Worm (Caenorhabditis elegans): ENCODE results near the gene unc-79.
A peak's percentile ranks its signal among the peaks of the same experiment; 100 is the strongest.

The unc-79 gene

ce11 chrIII:4066333-4066732 lies at the start of gene unc-79:
unc-79 (plus strand) TSS chrIII:4066633.
- TF ChIP-seq cog-1 (tag; optimal IDR thresholded peaks at IDR 0.05) = no peak
- no peak for TF ChIP-seq T22C8.4 (GFP tag; IDR thresholded peaks at IDR 0.05)
- TF ChIP-seq med-1 (GFP tag; optimal IDR thresholded peaks at IDR 0.05; ENCODE audit: insufficient read depth) = no peak
- no peak for TF ChIP-seq flt-1 (GFP tag; IDR thresholded peaks at IDR 0.05)
- TF ChIP-seq ztf-29 (GFP tag; IDR thresholded peaks at IDR 0.05) = no peak
- no peak for TF ChIP-seq tab-1 (GFP tag; IDR thresholded peaks at IDR 0.05)
- no peak for TF ChIP-seq ztf-23 (GFP tag; IDR thresholded peaks at IDR 0.05)
- TF ChIP-seq klf-2 (GFP tag; conservative IDR thresholded peaks at IDR 0.05) = no peak
- no peak for TF ChIP-seq ref-1 (GFP tag; conservative IDR thresholded peaks at IDR 0.05)

ce11 chrIII:4017527-4017926 lies 48.9 kb upstream of the unc-79 start, which contains the start of gene tbb-2:
tbb-2 (minus strand) TSS chrIII:4017627.
- TF ChIP-seq T22C8.4 (GFP tag; IDR thresholded peaks at IDR 0.05) (no peak), cog-1 (tag; optimal IDR thresholded peaks at IDR 0.05) (no peak), ztf-29 (GFP tag; IDR thresholded peaks at IDR 0.05) (no peak), tab-1 (GFP tag; IDR thresholded peaks at IDR 0.05) (no peak), klf-2 (GFP tag; conservative IDR thresholded peaks at IDR 0.05) (no peak), ref-1 (GFP tag; conservative IDR thresholded peaks at IDR 0.05) (no peak), ztf-23 (GFP tag; IDR thresholded peaks at IDR 0.05) (no peak)

ce11 chrIII:4018095-4018498 lies 48.3 kb upstream of the unc-79 start:
- TF ChIP-seq ztf-23 (GFP tag; IDR thresholded peaks at IDR 0.05) = 0 out of 2 replicates have a peak, but pooled peaks have one; percentile 59
- no peak for TF ChIP-seq klf-2 (GFP tag; conservative IDR thresholded peaks at IDR 0.05)

ce11 chrIII:4018591-4019580 lies 47.5 kb upstream of the unc-79 start:
- no peak for TF ChIP-seq T22C8.4 (GFP tag; IDR thresholded peaks at IDR 0.05)
- no peak for TF ChIP-seq cog-1 (tag; optimal IDR thresholded peaks at IDR 0.05)
- no peak for TF ChIP-seq klf-2 (GFP tag; conservative IDR thresholded peaks at IDR 0.05)
- TF ChIP-seq flt-1 (GFP tag; IDR thresholded peaks at IDR 0.05) = no peak
- no peak for TF ChIP-seq med-1 (GFP tag; optimal IDR thresholded peaks at IDR 0.05; ENCODE audit: insufficient read depth)
- no peak for TF ChIP-seq tab-1 (GFP tag; IDR thresholded peaks at IDR 0.05)
- no peak for TF ChIP-seq ref-1 (GFP tag; conservative IDR thresholded peaks at IDR 0.05)
- no peak for TF ChIP-seq ztf-29 (GFP tag; IDR thresholded peaks at IDR 0.05)
- TF ChIP-seq ztf-23 (GFP tag; IDR thresholded peaks at IDR 0.05) = no peak

ce11 chrIII:4019801-4020200 lies 46.6 kb upstream of the unc-79 start, which contains the start of gene snpc-3.4:
snpc-3.4 (plus strand) TSS chrIII:4020037.
- TF ChIP-seq ref-1 (GFP tag; conservative IDR thresholded peaks at IDR 0.05) = no peak
- TF ChIP-seq med-1 (GFP tag; optimal IDR thresholded peaks at IDR 0.05; ENCODE audit: insufficient read depth) = peak; percentile 21
- no peak for TF ChIP-seq flt-1 (GFP tag; IDR thresholded peaks at IDR 0.05)
- peak; percentile 10 for TF ChIP-seq cog-1 (tag; optimal IDR thresholded peaks at IDR 0.05)
- TF ChIP-seq tab-1 (GFP tag; IDR thresholded peaks at IDR 0.05) = no peak
- TF ChIP-seq T22C8.4 (GFP tag; IDR thresholded peaks at IDR 0.05) = no peak
- no peak for TF ChIP-seq ztf-23 (GFP tag; IDR thresholded peaks at IDR 0.05)
- no peak for TF ChIP-seq ztf-29 (GFP tag; IDR thresholded peaks at IDR 0.05)
- no peak for TF ChIP-seq klf-2 (GFP tag; conservative IDR thresholded peaks at IDR 0.05)

DNA sequence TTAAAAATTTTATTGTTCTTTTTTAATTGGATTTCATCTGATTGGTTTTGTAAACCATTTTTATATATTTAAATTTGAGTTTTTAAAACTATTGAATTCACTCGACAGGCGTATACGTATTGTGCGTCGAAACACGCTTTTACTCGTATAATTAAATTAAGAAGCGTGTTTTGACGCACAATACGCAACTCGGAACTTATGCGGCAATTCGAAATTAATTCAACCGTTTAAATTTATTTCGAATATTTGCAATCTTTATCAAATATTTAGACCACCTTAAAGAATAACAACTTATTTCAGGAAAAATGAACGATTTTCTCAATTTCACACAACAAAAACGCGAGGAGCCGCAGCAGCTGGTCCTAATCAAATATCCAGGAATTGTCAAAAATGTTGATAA lies 44.6 kb upstream of the unc-79 start, which contains the start of gene tftc-5:
Gene tftc-5 (plus strand): TSS at position 301 of the 400 bp plus-strand sequence.
- TF ChIP-seq ref-1 (GFP tag; conservative IDR thresholded peaks at IDR 0.05) (no peak), T22C8.4 (GFP tag; IDR thresholded peaks at IDR 0.05) (no peak), ztf-23 (GFP tag; IDR thresholded peaks at IDR 0.05) (no peak)

- TF ChIP-seq med-1 (GFP tag; optimal IDR thresholded peaks at IDR 0.05; ENCODE audit: insufficient read depth) = no peak
- no peak for TF ChIP-seq ztf-23 (GFP tag; IDR thresholded peaks at IDR 0.05)
- no peak for TF ChIP-seq tab-1 (GFP tag; IDR thresholded peaks at IDR 0.05)
- no peak for TF ChIP-seq klf-2 (GFP tag; conservative IDR thresholded peaks at IDR 0.05)
- no peak for TF ChIP-seq T22C8.4 (GFP tag; IDR thresholded peaks at IDR 0.05)
- no peak for TF ChIP-seq cog-1 (tag; optimal IDR thresholded peaks at IDR 0.05)
- no peak for TF ChIP-seq ztf-29 (GFP tag; IDR thresholded peaks at IDR 0.05)
- no peak for TF ChIP-seq flt-1 (GFP tag; IDR thresholded peaks at IDR 0.05)
- TF ChIP-seq ref-1 (GFP tag; conservative IDR thresholded peaks at IDR 0.05) = no peak
Measured at ce11 chrIII:4028061-4028460, 38.4 kb upstream of the unc-79 start, which contains the start of gene T02C12.5. T02C12.5 (minus strand) TSS chrIII:4028161.

DNA sequence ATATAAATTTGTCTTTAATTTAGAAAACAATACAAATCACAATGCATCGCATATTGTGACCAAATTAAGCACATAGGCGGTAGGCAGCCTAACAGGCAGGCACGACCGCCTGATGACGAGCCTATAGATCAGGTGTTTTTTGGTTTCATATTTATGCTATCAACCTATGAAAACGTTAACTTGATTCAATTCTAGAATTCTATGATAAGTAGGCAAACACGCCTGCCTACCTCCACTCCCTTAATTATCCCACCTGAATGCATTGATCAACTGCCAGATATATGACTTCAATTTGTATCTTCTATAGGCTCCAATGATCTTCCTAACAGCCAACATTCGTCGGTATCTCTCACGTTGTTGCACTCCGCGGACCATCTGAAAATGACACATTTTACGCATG lies 35.6 kb upstream of the unc-79 start:
- no peak for TF ChIP-seq med-1 (GFP tag; optimal IDR thresholded peaks at IDR 0.05; ENCODE audit: insufficient read depth)
- TF ChIP-seq flt-1 (GFP tag; IDR thresholded peaks at IDR 0.05) = no peak
- TF ChIP-seq cog-1 (tag; optimal IDR thresholded peaks at IDR 0.05) = no peak
- no peak for TF ChIP-seq T22C8.4 (GFP tag; IDR thresholded peaks at IDR 0.05)
- no peak for TF ChIP-seq tab-1 (GFP tag; IDR thresholded peaks at IDR 0.05)
- TF ChIP-seq ztf-29 (GFP tag; IDR thresholded peaks at IDR 0.05) = no peak
- TF ChIP-seq ref-1 (GFP tag; conservative IDR thresholded peaks at IDR 0.05) = no peak
- no peak for TF ChIP-seq klf-2 (GFP tag; conservative IDR thresholded peaks at IDR 0.05)
- no peak for TF ChIP-seq ztf-23 (GFP tag; IDR thresholded peaks at IDR 0.05)

ce11 chrIII:4034984-4035383 lies 31.4 kb upstream of the unc-79 start:
- TF ChIP-seq T22C8.4 (GFP tag; IDR thresholded peaks at IDR 0.05) (no peak), klf-2 (GFP tag; conservative IDR thresholded peaks at IDR 0.05) (no peak), cog-1 (tag; optimal IDR thresholded peaks at IDR 0.05) (no peak), ztf-29 (GFP tag; IDR thresholded peaks at IDR 0.05) (no peak), med-1 (GFP tag; optimal IDR thresholded peaks at IDR 0.05; ENCODE audit: insufficient read depth) (no peak), ref-1 (GFP tag; conservative IDR thresholded peaks at IDR 0.05) (no peak), flt-1 (GFP tag; IDR thresholded peaks at IDR 0.05) (no peak), tab-1 (GFP tag; IDR thresholded peaks at IDR 0.05) (no peak), ztf-23 (GFP tag; IDR thresholded peaks at IDR 0.05) (no peak)

Data from whole organism, midembryonic.